Fruit fly (Drosophila melanogaster) S2 (cell line): Measurements from ENCODE around the gene CG7903.

Experiments
- CG8478 ChIP-seq: fragments of >200 bp; optimal IDR thresholded peaks from 2 replicates; lab custom pipeline; 2018
- CTCF ChIP-seq, 2 experiments: fragments of >200 bp; optimal IDR thresholded peaks; 2 replicates each; lab custom pipeline; 2018

dm6 chr3R:30021559-30022451 lies 26.8 kb upstream of the CG7903 start, which contains the start of gene Mgat2:
- TF ChIP-seq CG8478 (lab: Kevin White, UChicago) (no peak), CTCF (optimal IDR thresholded peaks at IDR 0.05; lab: Kevin White, UChicago) (no peak)
